Fruit fly (Drosophila melanogaster) ovary, adult (tissue): Measurements from ENCODE around the gene CG32679.
A peak's percentile ranks its signal among the peaks of the same experiment; 100 is the strongest.

ENCODE experiments used
- CG17801 ChIP-seq: fragments of 200-800 bp; optimal IDR thresholded peaks from 2 replicates; lab custom pipeline; 2019; ENCODE audit warnings: missing biosample characterization, mild to moderate bottlenecking, missing genetic modification characterization, moderate library complexity; ENCODE audit not compliant: partially characterized antibody

CG32679 gene

DNA sequence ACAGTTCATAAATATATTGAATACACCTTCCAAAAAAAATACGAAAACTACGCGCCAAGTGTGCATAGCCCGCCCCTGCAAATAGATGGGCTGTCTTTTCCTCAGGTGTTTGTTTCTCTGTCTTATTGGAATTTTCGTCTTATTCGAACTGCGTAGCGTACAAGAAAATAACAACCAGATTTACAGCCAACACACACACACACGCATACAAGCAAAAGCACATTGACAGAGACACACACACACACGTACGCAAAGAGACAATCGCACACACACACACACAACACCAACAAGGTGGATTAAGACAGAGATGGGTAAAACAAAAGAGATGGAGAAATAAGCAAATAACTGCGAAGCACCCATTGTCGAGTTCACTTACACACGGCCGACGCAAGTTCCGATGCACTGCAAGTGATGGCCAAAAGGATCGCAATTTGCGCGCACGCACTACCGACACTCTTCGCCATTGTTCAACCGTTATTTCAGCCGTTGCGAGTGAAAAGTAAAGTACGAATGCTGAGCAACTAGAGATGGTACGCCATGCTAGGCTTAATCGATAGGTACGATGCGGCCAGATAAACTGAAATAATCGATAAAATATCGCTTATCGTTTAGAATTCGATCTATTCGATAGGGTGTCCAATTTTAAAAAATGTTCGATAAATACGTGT, 1.4 kb downstream of the CG32679 start:
- TF ChIP-seq CG17801 (GFP tag; lab: Kevin White, UChicago), result peak; percentile 76

DNA sequence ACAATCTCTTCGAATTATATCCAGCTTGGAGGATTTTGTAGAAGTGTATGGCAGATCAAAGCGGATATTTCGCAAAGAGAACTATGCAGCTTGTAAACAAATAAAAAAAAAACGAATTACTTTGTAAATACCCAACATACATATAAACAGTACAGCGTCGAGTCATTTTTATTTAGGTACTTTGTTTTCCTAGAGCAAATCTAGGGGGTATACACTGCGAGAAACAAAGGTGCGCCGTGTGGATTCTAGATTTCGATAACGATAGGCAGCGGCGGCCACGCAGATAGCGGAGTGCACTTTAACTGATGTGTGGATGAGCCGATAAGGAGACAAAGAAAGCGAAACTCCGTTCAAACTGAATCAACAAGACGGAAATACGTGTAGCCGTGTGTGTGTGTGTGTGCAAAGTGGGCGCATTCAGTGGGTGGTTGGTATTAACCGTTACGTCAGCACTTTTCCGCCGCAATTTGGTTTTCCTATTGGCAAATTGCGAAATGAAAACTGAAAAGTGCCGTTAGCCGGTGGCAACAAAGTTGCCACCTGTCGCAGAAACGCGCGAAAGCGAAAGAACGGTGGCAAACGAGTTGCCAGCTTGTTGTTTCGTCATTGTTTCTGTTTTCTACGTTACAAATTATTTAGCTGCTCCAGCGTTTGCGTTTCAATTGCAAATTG, 2.6 kb downstream of the CG32679 start:
- TF ChIP-seq CG17801 (GFP tag; lab: Kevin White, UChicago), result no peak

- TF ChIP-seq CG17801 (GFP tag; lab: Kevin White, UChicago), result peak; percentile 61
Observed at dm6 chrX:10362557-10363366, 4.5 kb downstream of the CG32679 start.

DNA sequence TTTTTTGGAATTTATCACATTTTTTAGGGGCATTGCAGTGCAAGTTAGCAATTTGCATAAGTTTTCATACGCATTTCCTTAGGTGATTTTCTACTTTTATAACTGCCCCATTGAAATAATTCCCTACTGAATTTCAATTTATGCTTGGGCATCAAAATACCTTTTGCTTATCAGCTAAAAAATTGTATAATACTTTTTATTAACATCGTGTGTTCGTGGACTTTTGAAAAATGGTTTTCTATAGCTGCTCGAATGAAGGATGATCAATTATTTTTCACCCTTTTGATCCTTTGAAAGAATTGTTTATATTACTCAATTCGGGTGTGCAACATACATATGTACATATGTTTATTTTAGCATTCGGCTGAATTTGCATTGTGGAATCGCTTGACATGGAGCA, 5.1 kb downstream of the CG32679 start:
- no peak for TF ChIP-seq CG17801 (GFP tag; lab: Kevin White, UChicago)

- peak; percentile 16 for TF ChIP-seq CG17801 (GFP tag; lab: Kevin White, UChicago)
Observed at dm6 chrX:10347979-10348692, 19.1 kb downstream of the CG32679 start.

dm6 chrX:10340492-10340891, 26.8 kb downstream of the CG32679 start:
- TF ChIP-seq CG17801 (GFP tag; lab: Kevin White, UChicago), result no peak

DNA sequence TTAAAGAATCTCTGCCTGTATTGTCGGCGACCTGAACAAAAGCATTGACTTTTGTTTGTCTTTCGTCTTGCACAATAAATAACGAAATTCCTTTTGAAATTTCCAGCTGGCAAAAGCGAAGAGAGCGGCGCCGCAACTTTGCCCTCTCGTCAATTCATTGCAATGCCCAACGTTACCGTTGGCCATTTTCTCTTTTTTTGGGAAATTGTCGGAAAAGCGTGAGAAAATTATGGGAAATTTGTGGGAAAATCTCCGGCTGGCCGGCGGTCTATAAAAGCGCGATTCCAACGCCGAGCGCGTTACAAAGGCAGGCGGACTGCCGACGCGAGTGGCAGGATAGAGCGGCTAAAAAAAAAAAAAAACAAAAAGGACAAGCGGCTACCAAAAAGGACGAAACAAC, 33.9 kb downstream of the CG32679 start, which contains the start of gene CG43740:
Gene CG43740 (plus strand): TSS at position 301 of the 400 bp plus-strand sequence.
- no peak for TF ChIP-seq CG17801 (GFP tag; lab: Kevin White, UChicago)

DNA sequence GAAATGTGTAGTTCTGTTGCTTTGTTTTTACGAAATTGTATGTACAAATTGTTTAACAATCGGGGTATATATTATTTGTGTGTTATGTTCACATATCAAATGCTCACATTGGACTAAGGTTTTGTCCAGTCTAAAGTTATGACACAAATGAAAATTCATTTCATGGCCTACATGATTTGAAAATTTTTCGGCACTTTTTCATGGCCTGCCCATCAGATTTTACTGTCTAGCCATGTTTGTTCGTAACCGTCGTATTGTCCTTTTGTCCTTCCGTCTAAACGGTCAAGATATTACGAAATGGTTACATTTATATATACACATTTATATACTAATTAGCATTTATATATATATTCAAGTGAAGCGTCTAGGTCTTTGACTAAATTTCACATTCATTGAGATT, 35.6 kb downstream of the CG32679 start, which contains the start of gene CG15306:
Gene CG15306 (minus strand): TSS at position 101 of the 400 bp plus-strand sequence.
- no peak for TF ChIP-seq CG17801 (GFP tag; lab: Kevin White, UChicago)

- peak; percentile 81 for TF ChIP-seq CG17801 (GFP tag; lab: Kevin White, UChicago)
Observed at dm6 chrX:10329659-10330289, 37.5 kb downstream of the CG32679 start, which contains the start of gene Gip. Gip (minus strand) TSS chrX:10329872.

DNA sequence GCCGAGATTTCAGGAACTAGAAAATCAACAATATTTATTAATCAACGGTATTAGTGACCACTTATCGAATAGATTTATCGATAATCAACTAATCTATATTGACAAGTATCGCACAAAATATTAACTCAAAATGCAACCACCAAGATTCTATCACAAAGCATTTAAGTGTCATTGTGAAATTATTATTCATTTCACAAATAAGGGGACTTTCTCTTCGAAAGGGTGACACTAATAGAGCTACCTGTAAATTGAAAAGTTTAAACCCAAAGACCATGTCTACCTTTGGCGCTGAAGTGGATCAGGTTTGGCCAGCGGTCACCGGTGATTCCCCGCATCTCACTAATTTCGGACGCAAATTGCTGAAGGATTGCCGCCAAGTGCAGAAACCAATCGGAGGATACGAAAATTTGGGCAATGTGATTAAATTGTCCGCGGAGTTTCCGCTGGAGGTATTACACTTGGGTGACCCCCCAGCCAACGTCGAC, 40.9 kb downstream of the CG32679 start, which contains the start of gene CG2909:
Gene CG2909 (plus strand): TSS at position 119 of the 485 bp plus-strand sequence.
- TF ChIP-seq CG17801 (GFP tag; lab: Kevin White, UChicago), result no peak

dm6 chrX:10325567-10326345, 41.5 kb downstream of the CG32679 start, which contains the start of gene alpha-Man-Ia:
alpha-Man-Ia (minus strand) TSS chrX:10325958.
- no peak for TF ChIP-seq CG17801 (GFP tag; lab: Kevin White, UChicago)

- TF ChIP-seq CG17801 (GFP tag; lab: Kevin White, UChicago), result no peak
Observed at dm6 chrX:10324836-10325566, 42.3 kb downstream of the CG32679 start.
